Fruit fly (Drosophila melanogaster) whole organism, embryonic: ENCODE data around the gene SmydA-2.

Source experiments
- Ada2b ChIP-seq: fragments of 200-800 bp; sonication (Bioruptor generic); IDR thresholded peaks from 2 replicates; pipeline ENCODE4 v1.3.6; 2022; ENCODE audit warnings: missing biosample characterization, missing genetic modification characterization
- Aef1 ChIP-seq: fragments of 200-800 bp; sonication (Bioruptor generic); IDR thresholded peaks from 3 replicates; pipeline ENCODE4 v1.3.6; 2022; ENCODE audit warnings: missing biosample characterization, missing genetic modification characterization
- Antp ChIP-seq: fragments of 200-800 bp; sonication (Bioruptor generic); optimal IDR thresholded peaks from 3 replicates; lab custom pipeline; 2016; ENCODE audit warnings: missing biosample characterization, missing genetic modification characterization
- CG10654 ChIP-seq: fragments of 200-800 bp; sonication (Bioruptor generic); optimal IDR thresholded peaks from 2 replicates; lab custom pipeline; 2016; ENCODE audit warnings: missing biosample characterization, missing genetic modification characterization
- CG11398 ChIP-seq: fragments of 200-800 bp; sonication (Bioruptor generic); optimal IDR thresholded peaks from 2 replicates; lab custom pipeline; 2016; ENCODE audit warnings: missing biosample characterization, missing genetic modification characterization
- CG11723 ChIP-seq: fragments of 200-800 bp; sonication (Bioruptor generic); optimal IDR thresholded peaks from 2 replicates; lab custom pipeline; 2017; ENCODE audit warnings: missing biosample characterization, mild to moderate bottlenecking, missing genetic modification characterization
- CG13624 ChIP-seq: fragments of 200-800 bp; sonication (Bioruptor generic); optimal IDR thresholded peaks from 2 replicates; lab custom pipeline; 2016; ENCODE audit warnings: missing biosample characterization, missing genetic modification characterization
- CG13894 ChIP-seq: fragments of 200-800 bp; sonication (Bioruptor generic); optimal IDR thresholded peaks from 3 replicates; lab custom pipeline; 2018; ENCODE audit warnings: missing biosample characterization, mild to moderate bottlenecking, missing genetic modification characterization, moderate library complexity
- CG16813 ChIP-seq: fragments of 200-800 bp; sonication (Bioruptor generic); IDR thresholded peaks from 3 replicates; pipeline ENCODE4 v1.3.6; 2022; ENCODE audit warnings: missing biosample characterization, missing genetic modification characterization; ENCODE audit not compliant: partially characterized antibody
- CG17361 ChIP-seq: fragments of 200-800 bp; sonication (Bioruptor generic); IDR thresholded peaks from 3 replicates; pipeline ENCODE4 v1.3.6; 2022; ENCODE audit warnings: missing biosample characterization, missing genetic modification characterization
- CG2129 ChIP-seq: fragments of 200-800 bp; sonication (Bioruptor generic); IDR thresholded peaks from 2 replicates; pipeline ENCODE4 v1.3.6; 2022; ENCODE audit warnings: missing biosample characterization, missing genetic modification characterization; ENCODE audit not compliant: partially characterized antibody
- CG31441 ChIP-seq: fragments of 200-800 bp; sonication (Bioruptor generic); IDR thresholded peaks from 2 replicates; pipeline ENCODE4 v1.3.6; 2022; ENCODE audit warnings: missing biosample characterization, missing genetic modification characterization
- CG3163 ChIP-seq: fragments of 200-800 bp; sonication (Bioruptor generic); optimal IDR thresholded peaks from 3 replicates; lab custom pipeline; 2016; ENCODE audit warnings: missing biosample characterization, missing genetic modification characterization
- CG3407 ChIP-seq: fragments of 200-800 bp; sonication (Bioruptor generic); optimal IDR thresholded peaks from 2 replicates; lab custom pipeline; 2018; ENCODE audit warnings: missing biosample characterization, mild to moderate bottlenecking, missing genetic modification characterization
- CG3838 ChIP-seq: fragments of 200-800 bp; sonication (Bioruptor generic); optimal IDR thresholded peaks from 3 replicates; lab custom pipeline; 2016; ENCODE audit warnings: missing biosample characterization, missing genetic modification characterization
- CG4424 ChIP-seq: fragments of 200-800 bp; sonication (Bioruptor generic); optimal IDR thresholded peaks from 3 replicates; lab custom pipeline; 2016; ENCODE audit warnings: missing biosample characterization, missing genetic modification characterization
- CG7987 ChIP-seq: fragments of 200-800 bp; sonication (Bioruptor generic); optimal IDR thresholded peaks from 2 replicates; lab custom pipeline; 2018; ENCODE audit warnings: missing biosample characterization, mild to moderate bottlenecking, missing genetic modification characterization, moderate library complexity
- CG8924 ChIP-seq: fragments of 200-800 bp; optimal IDR thresholded peaks from 3 replicates; lab custom pipeline; 2019; ENCODE audit warnings: missing biosample characterization, mild to moderate bottlenecking, missing genetic modification characterization, moderate library complexity
- Deaf1 ChIP-seq: fragments of 200-800 bp; optimal IDR thresholded peaks from 3 replicates; lab custom pipeline; 2019; ENCODE audit warnings: missing biosample characterization, mild to moderate bottlenecking, missing genetic modification characterization, moderate library complexity
- Dip2 ChIP-seq: fragments of 200-800 bp; sonication (Bioruptor generic); IDR thresholded peaks from 2 replicates; pipeline ENCODE4 v1.3.6; 2022; ENCODE audit warnings: missing biosample characterization, missing genetic modification characterization
- Drgx ChIP-seq: fragments of 200-800 bp; sonication (Bioruptor generic); IDR thresholded peaks from 2 replicates; pipeline ENCODE4 v1.3.6; 2022; ENCODE audit warnings: missing biosample characterization, missing genetic modification characterization
- Elba2 ChIP-seq: fragments of 200-800 bp; sonication (Bioruptor generic); optimal IDR thresholded peaks from 3 replicates; lab custom pipeline; 2016; ENCODE audit warnings: missing biosample characterization, missing genetic modification characterization
- Fer1 ChIP-seq: fragments of 200-800 bp; sonication (Bioruptor generic); optimal IDR thresholded peaks from 2 replicates; lab custom pipeline; 2017; ENCODE audit warnings: missing biosample characterization, mild to moderate bottlenecking, missing genetic modification characterization
- HLH54F ChIP-seq: fragments of 200-800 bp; sonication (Bioruptor generic); optimal IDR thresholded peaks from 3 replicates; lab custom pipeline; 2016; ENCODE audit warnings: missing biosample characterization, missing genetic modification characterization
- Nf-YA ChIP-seq: fragments of 200-800 bp; sonication (Bioruptor generic); IDR thresholded peaks from 2 replicates; pipeline ENCODE4 v1.3.6; 2022; ENCODE audit warnings: missing biosample characterization, missing genetic modification characterization
- Nf-YB ChIP-seq: fragments of 200-800 bp; sonication (Bioruptor generic); optimal IDR thresholded peaks from 3 replicates; lab custom pipeline; 2019; ENCODE audit warnings: missing biosample characterization, mild to moderate bottlenecking, missing genetic modification characterization, moderate library complexity
- NfI ChIP-seq: fragments of 200-800 bp; sonication (Bioruptor generic); optimal IDR thresholded peaks from 3 replicates; lab custom pipeline; 2018; ENCODE audit warnings: missing biosample characterization, mild to moderate bottlenecking, missing genetic modification characterization, moderate library complexity
- PHDP ChIP-seq: fragments of 200-800 bp; sonication (Bioruptor generic); optimal IDR thresholded peaks from 3 replicates; lab custom pipeline; 2018; ENCODE audit warnings: missing biosample characterization, mild to moderate bottlenecking, missing genetic modification characterization, moderate library complexity
- Poxn ChIP-seq: fragments of 200-800 bp; sonication (Bioruptor generic); IDR thresholded peaks from 2 replicates; pipeline ENCODE4 v1.3.6; 2022; ENCODE audit warnings: missing biosample characterization, missing genetic modification characterization
- Rx ChIP-seq: fragments of 200-800 bp; sonication (Bioruptor generic); IDR thresholded peaks from 2 replicates; pipeline ENCODE4 v1.3.6; 2022; ENCODE audit warnings: missing biosample characterization, missing genetic modification characterization
- Scr ChIP-seq: fragments of 200-800 bp; sonication (Bioruptor generic); IDR thresholded peaks from 2 replicates; pipeline ENCODE4 v1.3.6; 2022; ENCODE audit warnings: missing biosample characterization, missing genetic modification characterization; ENCODE audit not compliant: partially characterized antibody
- Sox100B ChIP-seq: fragments of 200-800 bp; sonication (Bioruptor generic); optimal IDR thresholded peaks from 3 replicates; lab custom pipeline; 2018; ENCODE audit warnings: missing biosample characterization, mild to moderate bottlenecking, missing genetic modification characterization
- bowl ChIP-seq: fragments of 200-800 bp; sonication (Bioruptor generic); IDR thresholded peaks from 2 replicates; pipeline ENCODE4 v1.3.6; 2022; ENCODE audit warnings: missing biosample characterization, missing genetic modification characterization
- cg ChIP-seq: fragments of 200-800 bp; sonication (Bioruptor generic); optimal IDR thresholded peaks from 3 replicates; lab custom pipeline; 2019; ENCODE audit warnings: missing biosample characterization, mild to moderate bottlenecking, missing genetic modification characterization, moderate library complexity
- chinmo ChIP-seq: fragments of 200-800 bp; sonication (Bioruptor generic); IDR thresholded peaks from 4 replicates; pipeline ENCODE4 v1.3.6; 2022; ENCODE audit warnings: missing biosample characterization, missing genetic modification characterization; ENCODE audit not compliant: partially characterized antibody
- chm ChIP-seq: fragments of 200-800 bp; sonication (Bioruptor generic); IDR thresholded peaks from 2 replicates; pipeline ENCODE4 v1.3.6; 2022; ENCODE audit warnings: missing biosample characterization, missing genetic modification characterization
- croc ChIP-seq: fragments of 200-800 bp; sonication (Bioruptor generic); conservative IDR thresholded peaks from 3 replicates; pipeline ENCODE4 v1.3.6; 2022; ENCODE audit warnings: missing biosample characterization, missing genetic modification characterization
- da ChIP-seq: fragments of 200-800 bp; sonication (Bioruptor generic); optimal IDR thresholded peaks from 2 replicates; lab custom pipeline; 2016; ENCODE audit warnings: missing biosample characterization, missing genetic modification characterization
- dm ChIP-seq: fragments of 200-800 bp; sonication (Bioruptor generic); optimal IDR thresholded peaks from 3 replicates; lab custom pipeline; 2016; ENCODE audit warnings: missing biosample characterization, missing genetic modification characterization
- gem ChIP-seq: fragments of 200-800 bp; sonication (Bioruptor generic); optimal IDR thresholded peaks from 2 replicates; lab custom pipeline; 2019; ENCODE audit warnings: missing biosample characterization, mild to moderate bottlenecking, missing genetic modification characterization, moderate library complexity
- lola ChIP-seq, 3 experiments: fragments of >200 bp in 2 of 3; fragments of 200-800 bp in 1 of 3; sonication (Bioruptor generic) in 1 of 3; optimal IDR thresholded peaks; 2 replicates each; lab custom pipeline; 2017 to 2019; ENCODE audit warnings: missing biosample characterization in 3 of 3, missing genetic modification characterization in 3 of 3, mild to moderate bottlenecking in 1 of 3, moderate library complexity in 1 of 3
- mam ChIP-seq: fragments of 200-800 bp; sonication (Bioruptor generic); optimal IDR thresholded peaks from 3 replicates; lab custom pipeline; 2016; ENCODE audit warnings: missing biosample characterization, missing genetic modification characterization
- onecut ChIP-seq: fragments of 200-800 bp; sonication (Bioruptor generic); IDR thresholded peaks from 2 replicates; pipeline ENCODE4 v1.3.6; 2022; ENCODE audit warnings: missing biosample characterization, missing genetic modification characterization
- otp ChIP-seq: fragments of 200-800 bp; sonication (Bioruptor generic); IDR thresholded peaks from 3 replicates; pipeline ENCODE4, ENCODE4 v1.3.6; 2022; ENCODE audit warnings: missing biosample characterization, missing genetic modification characterization
- pho ChIP-seq: fragments of 200-800 bp; sonication (Bioruptor generic); optimal IDR thresholded peaks from 2 replicates; lab custom pipeline; 2016; ENCODE audit warnings: missing biosample characterization, missing genetic modification characterization
- sim ChIP-seq: fragments of 200-800 bp; sonication (Bioruptor generic); IDR thresholded peaks from 2 replicates; pipeline ENCODE4 v1.3.6; 2022; ENCODE audit warnings: missing biosample characterization, missing genetic modification characterization
- slou ChIP-seq: fragments of 200-800 bp; sonication (Bioruptor generic); optimal IDR thresholded peaks from 3 replicates; lab custom pipeline; 2016; ENCODE audit warnings: missing biosample characterization, missing genetic modification characterization
- ssp ChIP-seq: fragments of 200-800 bp; sonication (Bioruptor generic); IDR thresholded peaks from 2 replicates; pipeline ENCODE4 v1.3.6; 2022; ENCODE audit warnings: missing biosample characterization, missing genetic modification characterization
- unc-4 ChIP-seq: fragments of 200-800 bp; sonication (Bioruptor generic); IDR thresholded peaks from 2 replicates; pipeline ENCODE4 v1.3.6; 2022; ENCODE audit warnings: missing biosample characterization, missing genetic modification characterization; ENCODE audit not compliant: partially characterized antibody
- yki ChIP-seq: fragments of >200 bp; optimal IDR thresholded peaks from 3 replicates; lab custom pipeline; 2018
- zen ChIP-seq: fragments of 200-800 bp; sonication (Bioruptor generic); optimal IDR thresholded peaks from 3 replicates; lab custom pipeline; 2018; ENCODE audit warnings: missing biosample characterization, mild to moderate bottlenecking, missing genetic modification characterization, moderate library complexity

The SmydA-2 gene

DNA sequence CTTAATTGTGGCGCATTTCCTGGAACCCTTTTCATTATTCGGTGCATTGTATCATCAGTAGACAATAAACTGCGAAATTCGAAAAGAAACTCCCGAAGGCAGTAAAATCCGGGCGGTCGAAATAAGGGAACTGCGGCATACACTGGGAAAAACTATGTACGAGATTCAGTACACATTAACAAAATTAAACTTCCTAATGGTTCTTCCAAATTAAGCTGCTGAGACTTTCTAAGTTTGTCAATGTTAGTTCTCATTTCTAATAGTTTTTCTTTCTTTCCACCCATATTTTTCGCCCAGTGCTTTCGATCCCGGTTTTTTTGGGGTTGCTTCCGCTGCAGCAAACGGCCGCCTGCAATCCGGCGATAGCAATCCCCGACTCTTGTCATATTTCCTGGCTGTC is 21.7 kb upstream of the SmydA-2 start (continued):
- TF ChIP-seq CG11723 (GFP tag; lab: Kevin White, UChicago): peak; percentile 70
- peak; percentile 47; the same call in 1 of the 2 replicates for TF ChIP-seq bowl (GFP tag; lab: Robert Waterston, UW)
- TF ChIP-seq lola (GFP tag; optimal IDR thresholded peaks at IDR 0.05; lab: Kevin White, UChicago): peak in 1 of 3 experiments; percentile 83
- no peak for TF ChIP-seq CG7987 (GFP tag; lab: Kevin White, UChicago)
- TF ChIP-seq CG31441 (GFP tag; lab: Robert Waterston, UW): peak; percentile 88
- TF ChIP-seq cg (GFP tag; lab: Kevin White, UChicago): no peak
- TF ChIP-seq Ada2b (GFP tag; lab: Robert Waterston, UW): no peak
- TF ChIP-seq CG3163 (GFP tag; lab: Kevin White, UChicago): peak; percentile 29
- TF ChIP-seq Deaf1: peak; percentile 45
- no peak for TF ChIP-seq Poxn (GFP tag; lab: Robert Waterston, UW)
- peak; percentile 65 for TF ChIP-seq Fer1 (GFP tag; lab: Kevin White, UChicago)
- TF ChIP-seq unc-4: no peak
- peak; percentile 79 for TF ChIP-seq gem (tag; lab: Kevin White, UChicago)
- TF ChIP-seq onecut (GFP tag; lab: Robert Waterston, UW): no peak; the same call in none of the 2 replicates
- TF ChIP-seq NfI (GFP tag; lab: Kevin White, UChicago): peak; percentile 69
- peak; percentile 81 for TF ChIP-seq PHDP
- 0 out of 2 replicates have a peak, but pooled peaks have one; percentile 39 for TF ChIP-seq Nf-YA (GFP tag; lab: Robert Waterston, UW)
- TF ChIP-seq dm (GFP tag; lab: Kevin White, UChicago): peak; percentile 12
- TF ChIP-seq Antp (GFP tag; lab: Kevin White, UChicago): peak; percentile 57
- peak; percentile 85 for TF ChIP-seq CG8924 (tag; lab: Kevin White, UChicago)
- peak; percentile 79 for TF ChIP-seq Rx (GFP tag; lab: Robert Waterston, UW)
- no peak for TF ChIP-seq Scr (GFP tag; lab: Robert Waterston, UW)
- no peak for TF ChIP-seq slou (GFP tag; lab: Kevin White, UChicago)
- no peak for TF ChIP-seq Elba2 (GFP tag; lab: Kevin White, UChicago)
- TF ChIP-seq yki (lab: Kevin White, UChicago): no peak
- peak; percentile 79 for TF ChIP-seq croc (GFP tag; lab: Robert Waterston, UW)
- peak; percentile 8 for TF ChIP-seq da (GFP tag; lab: Kevin White, UChicago)
- TF ChIP-seq sim (GFP tag; lab: Robert Waterston, UW): peak; percentile 80
- TF ChIP-seq CG10654: peak; percentile 65
- TF ChIP-seq CG13624 (GFP tag; lab: Kevin White, UChicago): peak; percentile 63
- TF ChIP-seq CG11398 (GFP tag; lab: Kevin White, UChicago): peak; percentile 80
- peak; percentile 31 for TF ChIP-seq CG3838
- TF ChIP-seq CG17361 (GFP tag; lab: Robert Waterston, UW): peak; percentile 86
- no peak for TF ChIP-seq CG16813 (GFP tag; lab: Robert Waterston, UW)
- peak; percentile 50 for TF ChIP-seq HLH54F (GFP tag; lab: Kevin White, UChicago)
- TF ChIP-seq CG13894 (tag; lab: Kevin White, UChicago): no peak
- TF ChIP-seq mam (GFP tag; lab: Kevin White, UChicago): peak; percentile 33
- peak; percentile 44 for TF ChIP-seq CG3407 (GFP tag; lab: Kevin White, UChicago)
- TF ChIP-seq Dip2 (GFP tag; lab: Robert Waterston, UW): no peak
- peak; percentile 62 for TF ChIP-seq Sox100B (GFP tag; lab: Kevin White, UChicago)
- no peak for TF ChIP-seq Drgx (GFP tag; lab: Robert Waterston, UW)
- peak; percentile 34 for TF ChIP-seq pho
- TF ChIP-seq chinmo (GFP tag; lab: Robert Waterston, UW): 0 out of 4 replicates have a peak, but pooled peaks have one; percentile 43
- peak; percentile 90 for TF ChIP-seq chm (GFP tag; lab: Robert Waterston, UW)
- no peak for TF ChIP-seq CG2129 (GFP tag; lab: Robert Waterston, UW)
- TF ChIP-seq zen (tag; lab: Kevin White, UChicago): peak; percentile 53
- TF ChIP-seq otp (GFP tag; lab: Robert Waterston, UW): peak; percentile 87
- peak; percentile 56 for TF ChIP-seq Nf-YB
- TF ChIP-seq ssp (GFP tag; lab: Robert Waterston, UW): peak; percentile 58
- TF ChIP-seq Aef1 (GFP tag; lab: Robert Waterston, UW): 0 out of 3 replicates have a peak, but pooled peaks have one; percentile 29
- TF ChIP-seq CG4424 (GFP tag; lab: Kevin White, UChicago): peak; percentile 88
